Fruit fly (Drosophila melanogaster) whole organism, embryonic: ENCODE results near the gene CG8119.
A peak's percentile ranks its signal among the peaks of the same experiment; 100 is the strongest.

Experiments used
- Abd-B ChIP-seq: fragments of 200-800 bp; sonication (Bioruptor generic); optimal IDR thresholded peaks from 2 replicates; lab custom pipeline; 2018; ENCODE audit warnings: missing biosample characterization, mild to moderate bottlenecking, missing genetic modification characterization, moderate library complexity
- Antp ChIP-seq: fragments of 200-800 bp; sonication (Bioruptor generic); optimal IDR thresholded peaks from 3 replicates; lab custom pipeline; 2016; ENCODE audit warnings: missing biosample characterization, missing genetic modification characterization
- CG10959 ChIP-seq: fragments of 200-800 bp; sonication (Bioruptor generic); IDR thresholded peaks from 2 replicates; pipeline ENCODE4 v1.3.6; 2022; ENCODE audit warnings: missing biosample characterization, missing genetic modification characterization
- CG12769 ChIP-seq: fragments of 200-800 bp; sonication (Bioruptor generic); optimal IDR thresholded peaks from 2 replicates; lab custom pipeline; 2019; ENCODE audit warnings: missing biosample characterization, mild to moderate bottlenecking, missing genetic modification characterization, moderate library complexity
- CG13894 ChIP-seq: fragments of 200-800 bp; sonication (Bioruptor generic); optimal IDR thresholded peaks from 3 replicates; lab custom pipeline; 2018; ENCODE audit warnings: missing biosample characterization, mild to moderate bottlenecking, missing genetic modification characterization, moderate library complexity
- CG14667 ChIP-seq: fragments of 200-800 bp; sonication (Bioruptor generic); IDR thresholded peaks from 2 replicates; pipeline ENCODE4 v1.3.6; 2022; ENCODE audit warnings: missing biosample characterization, missing genetic modification characterization
- CG15601 ChIP-seq: fragments of 200-800 bp; sonication (Bioruptor generic); optimal IDR thresholded peaks from 3 replicates; lab custom pipeline; 2019; ENCODE audit warnings: missing biosample characterization, mild to moderate bottlenecking, missing genetic modification characterization, moderate library complexity
- CG2875 ChIP-seq: fragments of 200-800 bp; sonication (Bioruptor generic); optimal IDR thresholded peaks from 2 replicates; lab custom pipeline; 2017; ENCODE audit warnings: missing biosample characterization, mild to moderate bottlenecking, missing genetic modification characterization, missing genetic modification reagents
- CG3407 ChIP-seq: fragments of 200-800 bp; sonication (Bioruptor generic); optimal IDR thresholded peaks from 2 replicates; lab custom pipeline; 2018; ENCODE audit warnings: missing biosample characterization, mild to moderate bottlenecking, missing genetic modification characterization
- CG42726 ChIP-seq: fragments of 200-800 bp; sonication (Bioruptor generic); IDR thresholded peaks from 2 replicates; pipeline ENCODE4 v1.3.6; 2022; ENCODE audit warnings: missing biosample characterization, missing genetic modification characterization; ENCODE audit not compliant: partially characterized antibody
- CG6683 ChIP-seq: fragments of 200-800 bp; sonication (Bioruptor generic); optimal IDR thresholded peaks from 2 replicates; lab custom pipeline; 2017; ENCODE audit warnings: missing biosample characterization, mild to moderate bottlenecking, missing genetic modification characterization, missing genetic modification reagents
- CG6765 ChIP-seq: fragments of 200-800 bp; sonication (Bioruptor generic); optimal IDR thresholded peaks from 3 replicates; lab custom pipeline; 2017; ENCODE audit warnings: missing biosample characterization, mild to moderate bottlenecking, missing genetic modification characterization
- CG8388 ChIP-seq: fragments of 200-800 bp; sonication (Bioruptor generic); optimal IDR thresholded peaks from 2 replicates; lab custom pipeline; 2019; ENCODE audit warnings: missing biosample characterization, mild to moderate bottlenecking, missing genetic modification characterization, moderate library complexity
- CG9215 ChIP-seq: fragments of 200-800 bp; sonication (Bioruptor generic); IDR thresholded peaks from 2 replicates; pipeline ENCODE4 v1.3.6; 2022; ENCODE audit warnings: missing biosample characterization, missing genetic modification characterization
- Camta ChIP-seq: fragments of 200-800 bp; sonication (Bioruptor generic); optimal IDR thresholded peaks from 2 replicates; lab custom pipeline; 2016; ENCODE audit warnings: missing biosample characterization, missing genetic modification characterization
- D19A ChIP-seq: fragments of 200-800 bp; optimal IDR thresholded peaks from 3 replicates; lab custom pipeline; 2019; ENCODE audit warnings: missing biosample characterization, mild to moderate bottlenecking, missing genetic modification characterization, moderate library complexity
- E2f1 ChIP-seq: fragments of 200-800 bp; sonication (Bioruptor generic); IDR thresholded peaks from 2 replicates; pipeline ENCODE4 v1.3.6; 2022; ENCODE audit warnings: missing biosample characterization, missing genetic modification characterization
- E2f2 ChIP-seq: fragments of 200-800 bp; sonication (Bioruptor generic); IDR thresholded peaks from 2 replicates; pipeline ENCODE4 v1.3.6; 2022; ENCODE audit warnings: missing biosample characterization, missing genetic modification characterization
- ERR ChIP-seq: fragments of 200-800 bp; sonication (Bioruptor generic); optimal IDR thresholded peaks from 2 replicates; lab custom pipeline; 2016; ENCODE audit warnings: missing biosample characterization, missing genetic modification characterization
- Fer1 ChIP-seq: fragments of 200-800 bp; sonication (Bioruptor generic); optimal IDR thresholded peaks from 2 replicates; lab custom pipeline; 2017; ENCODE audit warnings: missing biosample characterization, mild to moderate bottlenecking, missing genetic modification characterization
- Hmr ChIP-seq: fragments of 200-800 bp; sonication (Bioruptor generic); optimal IDR thresholded peaks from 3 replicates; lab custom pipeline; 2017; ENCODE audit warnings: mild to moderate bottlenecking, missing biosample characterization, missing genetic modification reagents, missing genetic modification characterization
- Hr51 ChIP-seq, 2 experiments: fragments of 200-800 bp; sonication (Bioruptor generic); optimal IDR thresholded peaks; 2 replicates in 1 of 2; 3 replicates in 1 of 2; lab custom pipeline; 2016 to 2018; ENCODE audit warnings: missing biosample characterization in 2 of 2, missing genetic modification characterization in 2 of 2, mild to moderate bottlenecking in 1 of 2, moderate library complexity in 1 of 2
- Pdp1 ChIP-seq, 2 experiments: fragments of 200-800 bp; sonication (Bioruptor generic); optimal IDR thresholded peaks; 3 replicates each; lab custom pipeline; 2016; ENCODE audit warnings: missing biosample characterization in 2 of 2, missing genetic modification characterization in 2 of 2, mild to moderate bottlenecking in 1 of 2, moderate library complexity in 1 of 2
- Scr ChIP-seq: fragments of 200-800 bp; sonication (Bioruptor generic); IDR thresholded peaks from 2 replicates; pipeline ENCODE4 v1.3.6; 2022; ENCODE audit warnings: missing biosample characterization, missing genetic modification characterization; ENCODE audit not compliant: partially characterized antibody
- Sry-β ChIP-seq: fragments of 200-800 bp; sonication (Bioruptor generic); optimal IDR thresholded peaks from 2 replicates; lab custom pipeline; 2018; ENCODE audit warnings: missing biosample characterization, mild to moderate bottlenecking, missing genetic modification characterization, moderate library complexity
- ase ChIP-seq: fragments of 200-800 bp; sonication (Bioruptor generic); IDR thresholded peaks from 3 replicates; pipeline ENCODE4 v1.3.6; 2022; ENCODE audit warnings: missing biosample characterization, missing genetic modification characterization
- chinmo ChIP-seq: fragments of 200-800 bp; sonication (Bioruptor generic); IDR thresholded peaks from 4 replicates; pipeline ENCODE4 v1.3.6; 2022; ENCODE audit warnings: missing biosample characterization, missing genetic modification characterization; ENCODE audit not compliant: partially characterized antibody
- chn ChIP-seq: fragments of 200-800 bp; sonication (Bioruptor generic); optimal IDR thresholded peaks from 2 replicates; lab custom pipeline; 2016; ENCODE audit warnings: missing biosample characterization, missing genetic modification characterization
- corto ChIP-seq: fragments of 200-800 bp; sonication (Bioruptor generic); optimal IDR thresholded peaks from 2 replicates; lab custom pipeline; 2016; ENCODE audit warnings: missing biosample characterization, mild to moderate bottlenecking, missing genetic modification characterization, moderate library complexity
- gcm2 ChIP-seq: fragments of 200-800 bp; sonication (Bioruptor generic); optimal IDR thresholded peaks from 2 replicates; lab custom pipeline; 2016; ENCODE audit warnings: missing biosample characterization, missing genetic modification characterization
- gsb ChIP-seq: fragments of 200-800 bp; sonication (Bioruptor generic); IDR thresholded peaks from 2 replicates; pipeline ENCODE4 v1.3.6; 2022; ENCODE audit warnings: missing biosample characterization, missing genetic modification characterization
- her ChIP-seq: fragments of 200-800 bp; sonication (Bioruptor generic); optimal IDR thresholded peaks from 2 replicates; lab custom pipeline; 2016; ENCODE audit warnings: missing biosample characterization, missing genetic modification characterization
- inv ChIP-seq: fragments of 200-800 bp; sonication (Bioruptor generic); IDR thresholded peaks from 2 replicates; pipeline ENCODE4 v1.3.6; 2022; ENCODE audit warnings: missing biosample characterization, missing genetic modification characterization; ENCODE audit not compliant: partially characterized antibody
- jigr1 ChIP-seq: fragments of 200-800 bp; sonication (Bioruptor generic); IDR thresholded peaks from 3 replicates; pipeline ENCODE4 v1.3.6; 2022; ENCODE audit warnings: missing biosample characterization, missing genetic modification characterization
- kay ChIP-seq: fragments of 200-800 bp; sonication (Bioruptor generic); optimal IDR thresholded peaks from 2 replicates; lab custom pipeline; 2016; ENCODE audit warnings: missing biosample characterization, missing genetic modification characterization
- luna ChIP-seq: fragments of 200-800 bp; sonication (Bioruptor generic); optimal IDR thresholded peaks from 2 replicates; lab custom pipeline; 2016; ENCODE audit warnings: missing biosample characterization, missing genetic modification characterization
- mirr ChIP-seq: fragments of 200-800 bp; sonication (Bioruptor generic); optimal IDR thresholded peaks from 3 replicates; lab custom pipeline; 2018; ENCODE audit warnings: missing biosample characterization, mild to moderate bottlenecking, missing genetic modification characterization
- mld ChIP-seq: fragments of 200-800 bp; sonication (Bioruptor generic); IDR thresholded peaks from 3 replicates; pipeline ENCODE4 v1.3.6; 2022; ENCODE audit warnings: missing biosample characterization, missing genetic modification characterization; ENCODE audit not compliant: partially characterized antibody
- pan ChIP-seq, 4 experiments: fragments of >200 bp in 3 of 4; fragments of 200-800 bp in 1 of 4; sonication (Bioruptor generic) in 1 of 4; optimal IDR thresholded peaks in 3 of 4; IDR thresholded peaks in 1 of 4; 2 replicates each; pipeline versions ENCODE4 v1.3.6 to Lab custom; 2017 to 2022; ENCODE audit warnings: missing biosample characterization in 2 of 4, missing genetic modification characterization in 2 of 4, mixed read lengths in 1 of 4
- pum ChIP-seq: fragments of 200-800 bp; sonication (Bioruptor generic); optimal IDR thresholded peaks from 2 replicates; lab custom pipeline; 2016; ENCODE audit warnings: missing biosample characterization, missing genetic modification characterization
- row ChIP-seq: fragments of 200-800 bp; sonication (Bioruptor generic); IDR thresholded peaks from 3 replicates; pipeline ENCODE4 v1.3.6; 2022; ENCODE audit warnings: missing biosample characterization, missing genetic modification characterization
- sd ChIP-seq: fragments of 200-800 bp; sonication (Bioruptor generic); optimal IDR thresholded peaks from 3 replicates; lab custom pipeline; 2018; ENCODE audit warnings: missing biosample characterization, mild to moderate bottlenecking, missing genetic modification characterization, moderate library complexity
- seq ChIP-seq: fragments of 200-800 bp; sonication (Bioruptor generic); IDR thresholded peaks from 2 replicates; pipeline ENCODE4 v1.3.6; 2022; ENCODE audit warnings: missing biosample characterization, missing genetic modification characterization
- sr ChIP-seq: fragments of 200-800 bp; sonication (Bioruptor generic); IDR thresholded peaks from 3 replicates; pipeline ENCODE4 v1.3.6; 2022; ENCODE audit warnings: missing biosample characterization, missing genetic modification characterization
- stc ChIP-seq: fragments of 200-800 bp; sonication (Bioruptor generic); IDR thresholded peaks from 2 replicates; pipeline ENCODE4 v1.3.6; 2022; ENCODE audit warnings: missing biosample characterization, missing genetic modification characterization
- tio ChIP-seq: fragments of 200-800 bp; sonication (Bioruptor generic); optimal IDR thresholded peaks from 2 replicates; lab custom pipeline; 2017; ENCODE audit warnings: missing biosample characterization, missing genetic modification characterization, inconsistent platforms
- tx ChIP-seq: fragments of 200-800 bp; sonication (Bioruptor generic); optimal IDR thresholded peaks from 2 replicates; lab custom pipeline; 2016; ENCODE audit warnings: missing biosample characterization, missing genetic modification characterization

CG8119 gene

DNA sequence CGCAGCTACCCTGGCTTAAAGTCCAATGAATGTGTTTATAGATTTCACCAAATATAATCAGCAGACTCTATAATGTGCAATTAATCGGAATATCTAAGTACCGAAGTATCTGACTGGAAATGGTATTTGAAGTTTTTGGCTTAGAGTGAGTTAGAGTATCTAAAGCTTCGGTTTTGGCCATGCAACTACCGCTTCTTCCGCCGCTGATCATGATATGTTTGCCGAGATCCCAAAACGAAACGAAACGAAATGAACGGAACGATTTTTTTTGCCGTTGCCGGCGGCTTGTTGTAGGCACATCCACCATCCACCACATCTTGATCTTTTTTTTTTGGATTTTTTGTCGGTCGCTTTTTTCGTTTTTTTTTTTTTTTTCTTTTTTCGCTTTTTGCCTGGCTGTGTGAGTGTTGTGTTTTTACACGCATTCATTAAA lies 39.4 kb upstream of the CG8119 start (continued):
- peak; percentile 39 for TF ChIP-seq CG2875 (GFP tag; lab: Kevin White, UChicago)
- no peak for TF ChIP-seq mld (GFP tag; lab: Robert Waterston, UW)
- TF ChIP-seq Antp (GFP tag; lab: Kevin White, UChicago): peak; percentile 92
- peak; percentile 83 for TF ChIP-seq seq (GFP tag; lab: Robert Waterston, UW)
- TF ChIP-seq stc: peak; percentile 85
- TF ChIP-seq mirr (GFP tag; lab: Kevin White, UChicago): peak; percentile 25
- peak; percentile 43 for TF ChIP-seq luna (GFP tag; lab: Kevin White, UChicago)
- TF ChIP-seq Camta (GFP tag; lab: Kevin White, UChicago): peak; percentile 49
- TF ChIP-seq Scr (GFP tag; lab: Robert Waterston, UW): no peak
- peak; percentile 42 for TF ChIP-seq CG3407 (GFP tag; lab: Kevin White, UChicago)
- peak; percentile 78 for TF ChIP-seq ase
- peak; percentile 78 for TF ChIP-seq CG14667 (GFP tag; lab: Robert Waterston, UW)
- peak; percentile 76 for TF ChIP-seq Hmr (GFP tag; lab: Kevin White, UChicago)
- TF ChIP-seq pan (optimal IDR thresholded peaks at IDR 0.05; lab: Kevin White, UChicago): no peak
- TF ChIP-seq pan (GFP tag; optimal IDR thresholded peaks at IDR 0.05 in 1 of 2, IDR thresholded peaks at IDR 0.05 in 1 of 2): peak in 1 of 2 experiments; percentile 90
- peak; percentile 89 for TF ChIP-seq row
- TF ChIP-seq inv: no peak
- TF ChIP-seq Fer1 (GFP tag; lab: Kevin White, UChicago): peak; percentile 71
- TF ChIP-seq gsb (GFP tag; lab: Robert Waterston, UW): peak; percentile 79
- TF ChIP-seq CG42726: no peak
- peak; percentile 74 for TF ChIP-seq CG9215
- no peak for TF ChIP-seq CG6765 (GFP tag; lab: Kevin White, UChicago)
- TF ChIP-seq kay (GFP tag; lab: Kevin White, UChicago): peak; percentile 50
- peak; percentile 68 for TF ChIP-seq Abd-B
- peak; percentile 41; the same call in 1 of the 2 replicates for TF ChIP-seq CG10959 (GFP tag; lab: Robert Waterston, UW)
- peak; percentile 57 for TF ChIP-seq E2f2 (GFP tag; lab: Robert Waterston, UW)
- TF ChIP-seq gcm2 (GFP tag; lab: Kevin White, UChicago): peak; percentile 1
- peak; percentile 40 for TF ChIP-seq tio (GFP tag; lab: Kevin White, UChicago)
- peak; percentile 92 for TF ChIP-seq D19A (tag; lab: Kevin White, UChicago)
- TF ChIP-seq chn (GFP tag; lab: Kevin White, UChicago): peak; percentile 18
- TF ChIP-seq Sry-β (GFP tag; lab: Kevin White, UChicago): no peak
- peak; percentile 54 for TF ChIP-seq corto (GFP tag; lab: Kevin White, UChicago)
- peak; percentile 75; the same call in 2 of the 3 replicates for TF ChIP-seq jigr1 (GFP tag; lab: Robert Waterston, UW)
- peak; percentile 33 for TF ChIP-seq CG15601 (tag; lab: Kevin White, UChicago)
- peak; percentile 73 to 88 for TF ChIP-seq Pdp1 (GFP tag; optimal IDR thresholded peaks at IDR 0.05; lab: Kevin White, UChicago)

DNA sequence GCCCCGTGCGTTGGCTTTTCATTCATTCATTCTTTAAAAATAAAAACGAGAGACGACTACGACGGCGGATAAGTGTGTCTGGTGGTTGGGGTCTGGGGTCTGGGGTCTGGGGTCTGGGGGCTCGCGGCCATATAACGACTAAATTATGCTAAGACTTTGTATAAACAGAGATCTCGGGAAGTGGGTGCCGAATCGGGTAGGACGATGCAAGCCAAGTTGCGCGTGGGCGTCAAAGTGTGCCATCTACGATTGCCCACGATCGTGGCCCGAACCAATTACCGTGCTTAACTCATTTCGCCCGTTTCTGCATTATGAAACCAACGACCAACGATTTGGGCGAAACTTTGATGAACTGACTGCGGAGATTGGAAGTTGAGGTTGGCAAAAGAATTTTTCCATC lies 38.6 kb upstream of the CG8119 start:
- TF ChIP-seq her (GFP tag; lab: Kevin White, UChicago) (no peak), Hr51 (GFP tag; optimal IDR thresholded peaks at IDR 0.05; lab: Kevin White, UChicago) (no peak), tx (no peak), E2f1 (no peak), sr (peak; percentile 91), pum (GFP tag; lab: Kevin White, UChicago) (no peak), CG13894 (tag; lab: Kevin White, UChicago) (peak; percentile 13), CG6683 (no peak), CG12769 (tag; lab: Kevin White, UChicago) (no peak), ERR (no peak), sd (peak; percentile 10), pan (optimal IDR thresholded peaks at IDR 0.05; lab: Kevin White, UChicago) (no peak), pan (GFP tag; optimal IDR thresholded peaks at IDR 0.05 in 1 of 2, IDR thresholded peaks at IDR 0.05 in 1 of 2) (no peak), chinmo (GFP tag; lab: Robert Waterston, UW) (0 out of 4 replicates have a peak, but pooled peaks have one; percentile 28), CG8388 (GFP tag; lab: Kevin White, UChicago) (no peak)
- TF ChIP-seq, all 482 proteins: peak for 4
